Fruit fly (Drosophila melanogaster) whole organism, embryonic: ENCODE data around the gene gl.

ENCODE experiments used
- ATbp ChIP-seq: fragments of 200-800 bp; sonication (Bioruptor generic); optimal IDR thresholded peaks from 2 replicates; lab custom pipeline; 2017; ENCODE audit warnings: missing biosample characterization, mild to moderate bottlenecking, missing genetic modification characterization, missing genetic modification reagents
- CG12769 ChIP-seq: fragments of 200-800 bp; sonication (Bioruptor generic); optimal IDR thresholded peaks from 2 replicates; lab custom pipeline; 2019; ENCODE audit warnings: missing biosample characterization, mild to moderate bottlenecking, missing genetic modification characterization, moderate library complexity
- CG1529 ChIP-seq: fragments of 200-800 bp; sonication (Bioruptor generic); optimal IDR thresholded peaks from 3 replicates; lab custom pipeline; 2018; ENCODE audit warnings: missing biosample characterization, missing genetic modification characterization
- CG15696 ChIP-seq: fragments of 200-800 bp; sonication (Bioruptor generic); optimal IDR thresholded peaks from 2 replicates; lab custom pipeline; 2019; ENCODE audit warnings: missing biosample characterization, mild to moderate bottlenecking, missing genetic modification characterization, moderate library complexity
- CG17568 ChIP-seq: fragments of 200-800 bp; sonication (Bioruptor generic); optimal IDR thresholded peaks from 2 replicates; lab custom pipeline; 2018; ENCODE audit warnings: missing biosample characterization, mild to moderate bottlenecking, missing genetic modification characterization, moderate library complexity
- CG2712 ChIP-seq: fragments of 200-800 bp; optimal IDR thresholded peaks from 3 replicates; lab custom pipeline; 2019; ENCODE audit warnings: missing biosample characterization, mild to moderate bottlenecking, missing genetic modification characterization, moderate library complexity
- CG32532 ChIP-seq: fragments of 200-800 bp; sonication (Bioruptor generic); IDR thresholded peaks from 2 replicates; pipeline ENCODE4 v1.3.6; 2022; ENCODE audit warnings: missing biosample characterization, missing genetic modification characterization
- CG32767 ChIP-seq: fragments of 200-800 bp; sonication (Bioruptor generic); IDR thresholded peaks from 2 replicates; pipeline ENCODE4 v1.3.6; 2022; ENCODE audit warnings: missing biosample characterization, missing genetic modification characterization
- CG5180 ChIP-seq: fragments of 200-800 bp; sonication (Bioruptor generic); optimal IDR thresholded peaks from 3 replicates; lab custom pipeline; 2017; ENCODE audit warnings: missing biosample characterization, missing genetic modification characterization, mild to moderate bottlenecking, moderate library complexity, missing genetic modification reagents
- CG5953 ChIP-seq: fragments of 200-800 bp; sonication (Bioruptor generic); IDR thresholded peaks from 2 replicates; pipeline ENCODE4 v1.3.6; 2022; ENCODE audit warnings: missing biosample characterization, missing genetic modification characterization
- CG7372 ChIP-seq: fragments of 200-800 bp; sonication (Bioruptor generic); IDR thresholded peaks from 2 replicates; pipeline ENCODE4 v1.3.6; 2022; ENCODE audit warnings: missing biosample characterization, missing genetic modification characterization
- Dip3 ChIP-seq: fragments of 200-800 bp; sonication (Bioruptor generic); optimal IDR thresholded peaks from 3 replicates; lab custom pipeline; 2016; ENCODE audit warnings: missing biosample characterization, missing genetic modification characterization
- Doc3 ChIP-seq: fragments of 200-800 bp; sonication (Bioruptor generic); IDR thresholded peaks from 3 replicates; pipeline ENCODE4 v1.3.6; 2022; ENCODE audit warnings: missing biosample characterization, missing genetic modification characterization; ENCODE audit not compliant: partially characterized antibody
- Ets97D ChIP-seq: fragments of 200-800 bp; sonication (Bioruptor generic); optimal IDR thresholded peaks from 3 replicates; lab custom pipeline; 2016; ENCODE audit warnings: missing biosample characterization, missing genetic modification characterization
- HLH3B ChIP-seq: fragments of 200-800 bp; sonication (Bioruptor generic); IDR thresholded peaks from 2 replicates; pipeline ENCODE4 v1.3.6; 2022; ENCODE audit warnings: missing biosample characterization, missing genetic modification characterization
- HLH4C ChIP-seq: fragments of 200-800 bp; sonication (Bioruptor generic); IDR thresholded peaks from 3 replicates; pipeline ENCODE4 v1.3.6; 2022; ENCODE audit warnings: missing biosample characterization, missing genetic modification characterization; ENCODE audit not compliant: partially characterized antibody
- Kr ChIP-seq: fragments of 200-800 bp; sonication (Bioruptor generic); optimal IDR thresholded peaks from 2 replicates; lab custom pipeline; 2017; ENCODE audit warnings: missing biosample characterization, mild to moderate bottlenecking, missing genetic modification characterization
- Poxn ChIP-seq: fragments of 200-800 bp; sonication (Bioruptor generic); IDR thresholded peaks from 2 replicates; pipeline ENCODE4 v1.3.6; 2022; ENCODE audit warnings: missing biosample characterization, missing genetic modification characterization
- Rfx ChIP-seq: fragments of 200-800 bp; sonication (Bioruptor generic); IDR thresholded peaks from 2 replicates; pipeline ENCODE4 v1.3.6; 2022; ENCODE audit warnings: missing biosample characterization, missing genetic modification characterization
- TFAM ChIP-seq: fragments of 200-800 bp; sonication (Bioruptor generic); optimal IDR thresholded peaks from 2 replicates; lab custom pipeline; 2017; ENCODE audit warnings: missing biosample characterization, missing genetic modification characterization, inconsistent platforms
- aop ChIP-seq: fragments of 200-800 bp; sonication (Bioruptor generic); IDR thresholded peaks from 2 replicates; pipeline ENCODE4 v1.3.6; 2022; ENCODE audit warnings: missing biosample characterization, missing genetic modification characterization
- ap ChIP-seq: fragments of 200-800 bp; sonication (Bioruptor generic); IDR thresholded peaks from 2 replicates; pipeline ENCODE4 v1.3.6; 2022; ENCODE audit warnings: missing biosample characterization, missing genetic modification characterization
- az2 ChIP-seq: fragments of 200-800 bp; sonication (Bioruptor generic); optimal IDR thresholded peaks from 3 replicates; lab custom pipeline; 2016; ENCODE audit warnings: missing biosample characterization, missing genetic modification characterization
- bab2 ChIP-seq: fragments of 200-800 bp; sonication (Bioruptor generic); optimal IDR thresholded peaks from 2 replicates; lab custom pipeline; 2016; ENCODE audit warnings: missing biosample characterization, missing genetic modification characterization
- dmrt11E ChIP-seq: fragments of 200-800 bp; sonication (Bioruptor generic); optimal IDR thresholded peaks from 3 replicates; lab custom pipeline; 2018; ENCODE audit warnings: missing biosample characterization, mild to moderate bottlenecking, missing genetic modification characterization, moderate library complexity
- dpn ChIP-seq, 2 experiments: fragments of 200-800 bp; sonication (Bioruptor generic); optimal IDR thresholded peaks; 3 replicates each; lab custom pipeline; 2016; ENCODE audit warnings: missing biosample characterization in 2 of 2, missing genetic modification characterization in 2 of 2
- ewg ChIP-seq: fragments of 200-800 bp; sonication (Bioruptor generic); optimal IDR thresholded peaks from 3 replicates; lab custom pipeline; 2017; ENCODE audit warnings: mild to moderate bottlenecking, missing biosample characterization, missing genetic modification reagents, missing genetic modification characterization
- gcm ChIP-seq: fragments of 200-800 bp; sonication (Bioruptor generic); optimal IDR thresholded peaks from 2 replicates; lab custom pipeline; 2019; ENCODE audit warnings: missing biosample characterization, mild to moderate bottlenecking, missing genetic modification characterization, moderate library complexity
- ham ChIP-seq: fragments of 200-800 bp; sonication (Bioruptor generic); IDR thresholded peaks from 2 replicates; pipeline ENCODE4 v1.3.6; 2022; ENCODE audit warnings: missing biosample characterization, missing genetic modification characterization
- kah ChIP-seq: fragments of 200-800 bp; sonication (Bioruptor generic); optimal IDR thresholded peaks from 2 replicates; lab custom pipeline; 2018; ENCODE audit warnings: missing biosample characterization, mild to moderate bottlenecking, missing genetic modification characterization
- klu ChIP-seq: fragments of 200-800 bp; sonication (Bioruptor generic); IDR thresholded peaks from 2 replicates; pipeline ENCODE4 v1.3.6; 2022; ENCODE audit warnings: missing biosample characterization, missing genetic modification characterization
- pros ChIP-seq: fragments of 200-800 bp; sonication (Bioruptor generic); optimal IDR thresholded peaks from 3 replicates; lab custom pipeline; 2019; ENCODE audit warnings: missing biosample characterization, mild to moderate bottlenecking, missing genetic modification characterization, moderate library complexity
- seq ChIP-seq: fragments of 200-800 bp; sonication (Bioruptor generic); IDR thresholded peaks from 2 replicates; pipeline ENCODE4 v1.3.6; 2022; ENCODE audit warnings: missing biosample characterization, missing genetic modification characterization
- sisA ChIP-seq: fragments of 200-800 bp; sonication (Bioruptor generic); IDR thresholded peaks from 2 replicates; pipeline ENCODE4 v1.3.6; 2022; ENCODE audit warnings: missing biosample characterization, missing genetic modification characterization
- slbo ChIP-seq: fragments of 200-800 bp; sonication (Bioruptor generic); IDR thresholded peaks from 2 replicates; pipeline ENCODE4 v1.3.6; 2022; ENCODE audit warnings: missing biosample characterization, missing genetic modification characterization
- sob ChIP-seq: fragments of 200-800 bp; sonication (Bioruptor generic); IDR thresholded peaks from 2 replicates; pipeline ENCODE4 v1.3.6; 2022; ENCODE audit warnings: missing biosample characterization, missing genetic modification characterization
- sug ChIP-seq: fragments of 200-800 bp; optimal IDR thresholded peaks from 2 replicates; lab custom pipeline; 2019; ENCODE audit warnings: missing biosample characterization, mild to moderate bottlenecking, missing genetic modification characterization, moderate library complexity
- tna ChIP-seq: fragments of 200-800 bp; sonication (Bioruptor generic); IDR thresholded peaks from 2 replicates; pipeline ENCODE4 v1.3.6; 2022; ENCODE audit warnings: missing biosample characterization, missing genetic modification characterization; ENCODE audit not compliant: partially characterized antibody

gl gene

dm6 chr3R:18365978-18366643 is 6.4 kb downstream of the gl start, which contains the start of the genes WRNexo and Nup43 (continued):
- peak; percentile 33 to 51 for TF ChIP-seq dpn (GFP tag; optimal IDR thresholded peaks at IDR 0.05; lab: Kevin White, UChicago)
- no peak for TF ChIP-seq CG5953
- TF ChIP-seq HLH4C, result no peak
- TF ChIP-seq klu (GFP tag; lab: Robert Waterston, UW), result no peak; the same call in 1 of the 2 replicates
- peak; percentile 32 for TF ChIP-seq bab2 (GFP tag; lab: Kevin White, UChicago)
- TF ChIP-seq CG12769 (tag; lab: Kevin White, UChicago), result no peak
- peak; percentile 7 for TF ChIP-seq Dip3
- TF ChIP-seq tna, result no peak
- TF ChIP-seq ATbp (GFP tag; lab: Kevin White, UChicago), result no peak
- no peak for TF ChIP-seq HLH3B (GFP tag; lab: Robert Waterston, UW)
- peak; percentile 70 for TF ChIP-seq slbo (GFP tag; lab: Robert Waterston, UW)
- TF ChIP-seq Poxn (GFP tag; lab: Robert Waterston, UW), result no peak
- TF ChIP-seq Rfx (GFP tag; lab: Robert Waterston, UW), result peak; percentile 59; the same call in 1 of the 2 replicates
- no peak for TF ChIP-seq seq (GFP tag; lab: Robert Waterston, UW)
- TF ChIP-seq CG1529 (GFP tag; lab: Kevin White, UChicago), result no peak
- no peak for TF ChIP-seq CG32767
- no peak for TF ChIP-seq gcm (GFP tag; lab: Kevin White, UChicago)
- TF ChIP-seq Ets97D (GFP tag; lab: Kevin White, UChicago), result no peak
- no peak for TF ChIP-seq Doc3 (GFP tag; lab: Robert Waterston, UW)
- TF ChIP-seq aop (GFP tag; lab: Robert Waterston, UW), result no peak
- TF ChIP-seq ap (GFP tag; lab: Robert Waterston, UW), result no peak
- TF ChIP-seq CG2712 (tag; lab: Kevin White, UChicago), result peak; percentile 53
- no peak for TF ChIP-seq CG17568 (GFP tag; lab: Kevin White, UChicago)
- no peak for TF ChIP-seq Kr
- no peak for TF ChIP-seq pros (GFP tag; lab: Kevin White, UChicago)
- TF ChIP-seq CG7372 (GFP tag; lab: Robert Waterston, UW), result 0 out of 2 replicates have a peak, but pooled peaks have one; percentile 32
- TF ChIP-seq dmrt11E (tag; lab: Kevin White, UChicago), result peak; percentile 51
- peak; percentile 47 for TF ChIP-seq CG15696 (tag; lab: Kevin White, UChicago)
- peak; percentile 37; the same call in 1 of the 2 replicates for TF ChIP-seq sob
- no peak for TF ChIP-seq kah (GFP tag; lab: Kevin White, UChicago)
- TF ChIP-seq CG5180 (GFP tag; lab: Kevin White, UChicago), result no peak
- TF ChIP-seq sisA, result peak; percentile 14; the same call in 1 of the 2 replicates
- no peak for TF ChIP-seq sug (tag; lab: Kevin White, UChicago)
- peak; percentile 59 for TF ChIP-seq CG32532 (GFP tag; lab: Robert Waterston, UW)
- TF ChIP-seq TFAM (GFP tag; lab: Kevin White, UChicago), result no peak
- TF ChIP-seq az2 (GFP tag; lab: Kevin White, UChicago), result peak; percentile 36

dm6 chr3R:18361694-18362093 is 10.8 kb downstream of the gl start, which contains the start of gene hmw:
hmw (plus strand) TSS chr3R:18361994.
- TF ChIP-seq ewg (peak; percentile 24), Rfx (GFP tag; lab: Robert Waterston, UW) (peak; percentile 37; the same call in 1 of the 2 replicates), ham (GFP tag; lab: Robert Waterston, UW) (no peak)
